Fruit fly (Drosophila melanogaster): Measurements from ENCODE around the gene dati.

- TF ChIP-seq brk (GFP tag; optimal IDR thresholded peaks at IDR 0.05) (peak; percentile 55), usp (GFP tag; optimal IDR thresholded peaks at IDR 0.05) (no peak), Sp1 (GFP tag; optimal IDR thresholded peaks at IDR 0.05) (no peak), fru (GFP tag; optimal IDR thresholded peaks at IDR 0.05) (no peak), pan (optimal IDR thresholded peaks at IDR 0.05) (no peak)
These were observed 35.6 kb downstream of the dati start, which contains the start of gene Hcf for dm6 chr4:359759-360290.
